Worm (Caenorhabditis elegans): ENCODE measurements around the gene AH9.1.

DNA sequence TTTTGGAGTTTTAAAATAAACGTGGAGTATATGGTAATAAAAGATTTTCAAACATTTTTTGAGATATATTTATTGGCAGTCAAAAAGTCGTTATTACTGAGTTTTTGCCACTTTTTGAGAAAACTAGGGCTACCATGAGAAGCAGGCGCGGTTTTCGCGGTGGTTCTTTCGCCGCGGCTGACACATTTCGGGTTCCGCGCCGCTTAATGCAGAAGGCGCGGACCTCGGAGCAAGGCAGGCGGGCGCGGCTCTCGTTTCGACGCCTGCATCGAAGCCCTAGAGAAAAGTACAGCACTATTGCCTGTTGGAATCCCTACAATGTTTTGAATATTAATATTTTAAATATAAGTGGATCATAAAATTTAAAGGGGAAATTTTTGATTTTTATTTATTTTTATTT lies 27.4 kb downstream of the AH9.1 start:
- TF ChIP-seq flt-1 (GFP tag; IDR thresholded peaks at IDR 0.05) (no peak), ztf-23 (GFP tag; IDR thresholded peaks at IDR 0.05) (no peak), T22C8.4 (GFP tag; IDR thresholded peaks at IDR 0.05) (no peak), med-1 (GFP tag; optimal IDR thresholded peaks at IDR 0.05; ENCODE audit: insufficient read depth) (no peak), ztf-29 (GFP tag; IDR thresholded peaks at IDR 0.05) (no peak), tab-1 (GFP tag; IDR thresholded peaks at IDR 0.05) (no peak)
